Worm (Caenorhabditis elegans) whole organism, mixed stage, embryonic: ENCODE results near the gene col-156.

Experiments used
- ceh-83 ChIP-seq: fragments of 200-800 bp; sonication (Bioruptor generic); optimal IDR thresholded peaks from 2 replicates; lab custom pipeline; 2018; ENCODE audit warnings: mild to moderate bottlenecking, missing genetic modification characterization, missing compliant biosample characterization
- lin-32 ChIP-seq: fragments of 200-800 bp; sonication (Bioruptor generic); optimal IDR thresholded peaks from 2 replicates; lab custom pipeline; 2018; ENCODE audit warnings: mild to moderate bottlenecking, missing genetic modification characterization, missing compliant biosample characterization
- pha-4 ChIP-seq: fragments of 150-350 bp; optimal IDR thresholded peaks from 2 replicates; lab custom pipeline; 2018; ENCODE audit warnings: missing biosample characterization, missing genetic modification reagents, missing genetic modification characterization
- unc-120 ChIP-seq: sonication (generic microtip); optimal IDR thresholded peaks from 2 replicates; lab custom pipeline; 2017; ENCODE audit warnings: missing genetic modification characterization, missing compliant biosample characterization; ENCODE audit not compliant: poor library complexity, severe bottlenecking
- unc-39 ChIP-seq: fragments of 150-350 bp; optimal IDR thresholded peaks from 2 replicates; lab custom pipeline; 2014; ENCODE audit warnings: missing biosample characterization, missing genetic modification characterization

DNA sequence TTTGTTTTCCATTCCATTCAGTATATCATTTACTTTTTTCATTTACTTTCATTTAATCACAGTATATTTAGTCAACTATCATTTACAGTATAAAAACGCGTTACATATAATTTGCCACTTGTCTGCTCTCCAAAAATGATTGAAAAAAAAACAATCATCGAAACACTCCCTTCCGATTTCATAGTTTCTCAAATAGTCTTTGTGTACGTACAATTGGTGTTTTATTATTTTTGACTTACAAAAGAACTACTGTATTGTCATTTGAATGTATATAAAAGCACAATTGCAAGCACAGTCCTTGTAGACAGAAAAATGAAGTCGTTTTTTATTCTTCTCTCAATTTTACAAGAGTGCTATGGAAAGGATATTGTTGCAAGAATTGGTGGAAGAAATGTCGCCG lies 24.2 kb upstream of the col-156 start, which contains the start of gene nas-22:
- TF ChIP-seq unc-39 (tag; lab: Kevin White, UChicago) (no peak), pha-4 (no peak), unc-120 (tag; lab: Kevin White, UChicago) (no peak), ceh-83 (GFP tag; lab: Kevin White, UChicago) (no peak), lin-32 (GFP tag; lab: Kevin White, UChicago) (no peak)
